Fruit fly (Drosophila melanogaster): ENCODE results near the gene CG4842.

CG4842 gene

dm6 chr3L:16367240-16367639, 949 bp upstream of the CG4842 start, which contains the start of gene Cpr72Ec:
TSS of gene Cpr72Ec (minus strand) at chr3L:16367340.
- TF ChIP-seq CG17801 (GFP tag; optimal IDR thresholded peaks at IDR 0.05; ENCODE audit: partially characterized antibody) = no peak

- no peak for TF ChIP-seq CG17801 (GFP tag; optimal IDR thresholded peaks at IDR 0.05; ENCODE audit: partially characterized antibody)
These were observed 1.3 kb downstream of the CG4842 start, which contains the start of gene CG18814 for dm6 chr3L:16369526-16369925. TSS of gene CG18814 (plus strand) at chr3L:16369826.

DNA sequence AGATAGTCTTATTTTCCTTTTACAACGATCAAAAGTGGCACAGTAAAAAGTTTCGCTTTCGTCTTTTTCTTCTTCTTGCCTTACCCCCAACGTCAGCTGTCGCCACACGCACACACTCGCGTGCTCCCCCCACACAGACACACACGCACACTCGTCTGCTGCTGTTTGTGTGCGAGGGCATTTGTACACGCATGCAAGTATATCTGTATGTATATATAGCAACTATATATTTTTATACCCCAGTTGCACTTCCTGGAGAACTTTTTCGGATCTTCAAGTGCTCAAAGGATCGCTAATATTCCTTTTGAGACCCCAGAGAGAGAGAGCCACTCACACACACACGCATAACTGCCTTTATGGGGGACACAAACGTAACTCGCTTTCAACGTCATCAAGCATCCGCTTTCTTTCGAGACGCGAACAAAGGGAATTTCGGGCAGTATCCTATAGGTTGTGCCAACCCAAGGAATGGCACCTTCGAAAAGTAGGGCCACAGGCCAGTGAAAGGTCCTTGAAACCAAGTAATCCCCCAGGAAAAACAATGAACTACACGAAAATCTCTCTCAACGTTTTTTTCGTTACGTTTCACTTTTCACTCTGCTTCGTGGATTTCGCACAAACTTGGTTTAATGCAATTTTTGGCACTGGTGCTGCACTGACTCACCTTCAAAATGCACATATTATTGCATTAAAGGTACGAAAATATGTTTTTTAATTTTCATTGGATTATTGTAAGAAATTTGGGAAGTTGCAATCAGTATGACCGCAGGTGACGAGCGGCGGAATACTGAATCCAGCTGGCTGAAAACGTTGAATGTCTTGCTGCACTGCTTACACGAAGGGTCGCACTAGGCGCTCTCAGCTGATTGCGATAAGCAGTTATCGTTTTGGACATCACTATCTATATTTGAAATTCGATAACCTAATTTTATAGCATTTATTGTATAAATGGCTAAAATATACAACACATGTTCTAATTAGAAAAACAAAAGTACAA, 9.9 kb downstream of the CG4842 start, which contains the start of gene roq:
roq (minus strand) TSS at position 799 of the 997 bp plus-strand sequence.
- peak; percentile 21 for TF ChIP-seq CG17801 (GFP tag; optimal IDR thresholded peaks at IDR 0.05; ENCODE audit: partially characterized antibody)

DNA sequence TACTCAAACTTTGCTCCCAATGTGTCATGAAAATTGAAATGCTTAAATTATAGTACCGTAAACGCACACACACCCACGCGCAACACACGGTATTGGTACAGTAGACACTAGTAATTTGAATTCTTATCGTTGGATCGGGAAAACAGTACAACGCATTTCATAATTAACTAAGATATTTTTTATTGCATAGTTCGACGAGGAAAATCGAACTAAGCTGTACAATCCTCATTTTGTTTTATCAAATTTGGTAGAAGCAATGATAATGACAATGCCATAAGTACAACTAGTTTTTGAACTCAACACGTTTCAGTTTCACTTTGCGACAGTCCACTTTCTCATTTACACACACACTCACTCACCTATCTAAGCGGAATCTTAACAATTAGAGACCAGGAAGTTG, 12.6 kb downstream of the CG4842 start:
- TF ChIP-seq CG17801 (GFP tag; optimal IDR thresholded peaks at IDR 0.05; ENCODE audit: partially characterized antibody) = peak; percentile 74

DNA sequence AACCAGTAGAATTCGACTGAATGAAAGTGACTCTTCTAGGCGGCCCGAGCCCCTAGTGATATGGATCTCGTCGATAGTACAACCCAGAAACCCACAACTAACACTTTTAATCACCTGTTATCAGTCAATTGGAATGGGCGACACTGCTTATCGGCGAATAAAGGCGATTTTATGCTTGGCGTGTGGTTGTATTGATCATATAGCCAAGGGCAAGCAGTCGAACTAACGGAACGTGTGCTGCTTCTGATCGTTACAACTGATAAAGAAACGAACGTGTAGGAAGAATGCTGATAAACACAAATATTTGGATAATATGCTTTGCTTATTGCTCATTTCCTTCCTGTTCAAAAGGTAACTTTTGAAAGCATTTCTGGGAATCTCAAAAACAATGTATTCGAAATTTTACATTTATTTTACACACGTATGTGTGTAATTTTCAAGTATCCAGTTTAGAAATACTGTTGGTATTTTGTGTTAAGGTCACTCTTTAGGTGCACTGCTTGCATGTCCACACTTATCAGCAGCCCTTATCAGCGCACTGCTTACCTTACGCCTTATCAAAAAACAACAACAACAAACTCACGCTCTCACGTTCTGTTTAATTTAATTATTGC, 13.1 kb downstream of the CG4842 start, which contains the start of gene Agpat4:
Agpat4 (minus strand) TSS at position 387 of the 614 bp plus-strand sequence.
- no peak for TF ChIP-seq CG17801 (GFP tag; optimal IDR thresholded peaks at IDR 0.05; ENCODE audit: partially characterized antibody)

- TF ChIP-seq CG17801 (GFP tag; optimal IDR thresholded peaks at IDR 0.05; ENCODE audit: partially characterized antibody) = no peak
These were observed 14.9 kb downstream of the CG4842 start for dm6 chr3L:16383056-16383455.

DNA sequence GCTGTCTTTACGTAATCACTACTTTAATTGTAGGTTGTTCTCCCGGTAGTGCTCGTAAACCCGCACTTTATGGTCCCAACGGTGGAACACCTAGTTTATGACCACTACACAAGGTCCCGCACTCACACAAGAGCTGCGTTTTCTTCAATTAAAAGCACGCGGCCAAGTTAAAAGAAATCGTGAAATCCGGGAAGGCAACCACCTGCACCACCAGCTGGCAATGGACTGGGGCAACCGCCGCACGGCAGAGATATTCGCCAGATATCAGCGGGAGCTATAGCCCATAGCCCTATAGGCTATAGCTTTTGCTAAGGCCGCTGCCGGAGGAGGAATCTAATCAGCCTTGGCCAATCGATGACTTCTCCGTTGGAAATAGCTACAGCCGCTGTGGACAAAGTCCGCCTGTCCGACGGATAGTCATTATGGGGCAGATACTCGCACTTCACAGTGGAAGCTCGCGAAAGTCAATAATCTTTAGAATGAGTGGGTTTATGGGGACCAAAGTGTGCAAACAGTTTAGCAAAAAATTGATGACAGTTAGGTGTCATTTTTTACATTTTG, 16.0 kb downstream of the CG4842 start:
- TF ChIP-seq CG17801 (GFP tag; optimal IDR thresholded peaks at IDR 0.05; ENCODE audit: partially characterized antibody) = no peak

DNA sequence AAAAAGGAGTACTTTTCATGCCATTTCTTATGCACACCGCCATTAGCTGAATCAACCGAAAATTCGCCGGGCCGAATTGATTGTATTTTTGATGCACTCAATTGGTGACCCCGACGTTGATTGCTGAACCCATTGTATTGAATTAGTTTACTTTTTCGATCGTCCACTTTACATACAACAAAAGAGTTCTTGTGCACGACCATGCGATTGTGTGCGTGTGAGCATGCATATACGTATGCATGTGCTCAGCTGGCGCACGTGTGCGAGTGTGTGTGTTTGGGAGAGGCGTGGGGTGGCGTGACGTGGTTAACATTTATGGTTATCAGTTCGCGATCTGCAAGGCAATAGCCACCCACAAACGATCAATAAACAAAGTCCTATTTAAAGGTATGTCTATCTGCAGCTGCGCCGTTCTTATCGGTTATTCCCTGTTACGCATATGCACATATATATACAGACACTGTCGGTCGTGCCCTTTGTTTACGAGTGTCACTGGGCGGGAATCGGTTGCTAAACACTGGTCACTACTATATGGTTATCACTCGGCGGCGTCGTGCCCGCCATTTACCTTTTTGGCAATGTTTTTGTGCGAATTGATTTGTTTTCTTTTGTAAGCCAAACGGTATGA, 17.2 kb downstream of the CG4842 start:
- peak; percentile 73 for TF ChIP-seq CG17801 (GFP tag; optimal IDR thresholded peaks at IDR 0.05; ENCODE audit: partially characterized antibody)

dm6 chr3L:16385880-16386584, 17.8 kb downstream of the CG4842 start, which contains the start of the genes Agpat3 and RAF2:
TSS of gene Agpat3 (minus strand) at chr3L:16385957.
TSS of gene RAF2 (plus strand) at chr3L:16386327.
- TF ChIP-seq CG17801 (GFP tag; optimal IDR thresholded peaks at IDR 0.05; ENCODE audit: partially characterized antibody) = no peak

DNA sequence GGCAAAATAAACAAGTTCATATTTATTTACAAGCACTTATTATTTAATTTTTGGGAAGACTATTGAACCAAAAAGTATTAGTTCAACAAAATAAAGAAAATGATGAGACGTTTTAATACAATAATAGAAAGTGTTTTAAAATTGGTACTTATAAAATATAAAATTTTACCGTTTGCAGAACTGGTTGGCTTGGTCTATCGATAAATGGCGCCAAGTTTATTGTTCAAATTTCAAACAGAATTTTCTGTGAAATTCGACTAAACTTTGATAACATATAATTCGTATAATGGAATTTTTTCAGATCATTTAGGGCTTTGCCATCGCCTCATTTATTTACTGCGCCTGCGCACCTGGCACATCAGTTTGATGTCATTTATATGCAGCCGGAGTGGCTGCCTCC, 22.6 kb downstream of the CG4842 start:
- TF ChIP-seq CG17801 (GFP tag; optimal IDR thresholded peaks at IDR 0.05; ENCODE audit: partially characterized antibody) = no peak

DNA sequence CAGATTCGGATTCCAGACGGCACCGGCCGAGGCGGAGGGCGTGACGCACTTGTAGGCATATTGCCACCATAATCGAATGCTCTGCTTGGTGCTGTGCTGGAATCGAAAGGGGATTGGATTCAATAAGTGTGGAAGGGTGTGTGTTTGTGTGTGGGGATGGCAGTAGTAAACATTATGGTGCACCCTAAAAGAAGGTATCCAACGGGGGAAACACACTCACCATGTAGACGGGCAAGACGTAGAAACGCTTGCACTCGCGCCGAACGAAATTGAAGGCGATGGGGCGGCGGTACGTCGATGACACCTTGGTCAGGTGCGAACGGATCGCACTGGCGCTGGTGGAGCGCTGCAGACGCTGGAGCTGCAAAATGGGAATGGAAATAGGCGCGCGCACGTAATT, 23.1 kb downstream of the CG4842 start:
- TF ChIP-seq CG17801 (GFP tag; optimal IDR thresholded peaks at IDR 0.05; ENCODE audit: partially characterized antibody) = no peak

- TF ChIP-seq CG17801 (GFP tag; optimal IDR thresholded peaks at IDR 0.05; ENCODE audit: partially characterized antibody) = no peak
These were observed 24.1 kb downstream of the CG4842 start for dm6 chr3L:16392203-16392800.

DNA sequence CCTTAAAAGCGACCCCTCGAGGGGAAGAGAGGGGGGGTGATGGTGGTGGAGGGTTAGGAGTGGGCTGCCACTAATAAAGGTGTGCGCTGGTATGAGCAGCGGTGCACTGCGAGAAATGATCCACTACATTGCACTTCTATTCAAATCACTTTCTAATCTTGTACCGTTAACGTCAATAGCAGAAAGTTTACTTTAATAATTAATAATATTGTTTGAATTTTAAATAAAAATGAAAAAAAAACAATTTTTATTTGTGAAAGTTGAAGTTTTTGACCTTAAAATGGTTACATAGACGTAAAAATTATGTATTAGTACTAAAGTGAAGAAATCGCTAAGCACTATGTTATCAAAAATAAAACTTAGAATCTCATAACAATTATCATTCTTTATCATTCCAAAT, 24.7 kb downstream of the CG4842 start:
- no peak for TF ChIP-seq CG17801 (GFP tag; optimal IDR thresholded peaks at IDR 0.05; ENCODE audit: partially characterized antibody)

DNA sequence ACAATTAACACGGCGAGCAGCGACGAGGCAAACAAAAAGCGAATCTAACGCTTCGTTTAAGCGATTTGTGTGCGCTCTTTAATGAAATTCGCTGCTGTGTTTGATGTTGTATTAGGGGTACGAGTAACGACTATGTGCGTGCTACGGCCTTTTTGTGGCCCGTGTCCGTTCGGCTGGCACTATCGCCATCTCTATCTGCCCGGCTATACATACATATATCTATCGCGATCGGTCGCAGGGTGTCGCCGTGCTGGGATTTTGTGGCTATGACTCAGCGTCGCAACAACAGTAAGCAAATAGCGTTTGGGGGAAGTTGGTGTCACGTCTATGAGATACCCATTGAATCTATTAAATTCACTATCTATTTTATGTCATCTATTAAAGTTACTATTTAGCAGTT, 25.5 kb downstream of the CG4842 start:
- no peak for TF ChIP-seq CG17801 (GFP tag; optimal IDR thresholded peaks at IDR 0.05; ENCODE audit: partially characterized antibody)

All from ovary, adult (tissue).